Worm (Caenorhabditis elegans): ENCODE data around the gene C28D4.8.

ce11 chrIV:9706704-9707197 is 41.5 kb downstream of the C28D4.8 start, which contains the start of the genes dcaf-1 and dph-3:
- TF ChIP-seq flt-1 (GFP tag; IDR thresholded peaks at IDR 0.05) (no peak), tab-1 (GFP tag; IDR thresholded peaks at IDR 0.05) (no peak), cog-1 (tag; optimal IDR thresholded peaks at IDR 0.05) (no peak)
